Fruit fly (Drosophila melanogaster) whole organism, embryonic: ENCODE data around the gene CG4658.

ENCODE experiments used
- CG1024 ChIP-seq: fragments of 200-800 bp; sonication (Bioruptor generic); IDR thresholded peaks from 2 replicates; pipeline ENCODE4 v1.3.6; 2022; ENCODE audit warnings: missing biosample characterization, missing genetic modification characterization
- CG10366 ChIP-seq: fragments of 200-800 bp; sonication (Bioruptor generic); IDR thresholded peaks from 2 replicates; pipeline ENCODE4 v1.3.6; 2022; ENCODE audit warnings: missing biosample characterization, missing genetic modification characterization
- CG13287 ChIP-seq: fragments of 200-800 bp; sonication (Bioruptor generic); IDR thresholded peaks from 2 replicates; pipeline ENCODE4 v1.3.6; 2022; ENCODE audit warnings: missing biosample characterization, missing genetic modification characterization; ENCODE audit not compliant: partially characterized antibody
- CG14050 ChIP-seq: fragments of 200-800 bp; sonication (Bioruptor generic); IDR thresholded peaks from 3 replicates; pipeline ENCODE4 v1.3.6; 2022; ENCODE audit warnings: missing biosample characterization, missing genetic modification characterization
- CG15011 ChIP-seq: fragments of 200-800 bp; sonication (Bioruptor generic); optimal IDR thresholded peaks from 3 replicates; lab custom pipeline; 2018; ENCODE audit warnings: missing biosample characterization, mild to moderate bottlenecking, missing genetic modification characterization
- CG16813 ChIP-seq: fragments of 200-800 bp; sonication (Bioruptor generic); IDR thresholded peaks from 3 replicates; pipeline ENCODE4 v1.3.6; 2022; ENCODE audit warnings: missing biosample characterization, missing genetic modification characterization; ENCODE audit not compliant: partially characterized antibody
- CG16815 ChIP-seq: fragments of 200-800 bp; sonication (Bioruptor generic); optimal IDR thresholded peaks from 3 replicates; lab custom pipeline; 2017; ENCODE audit warnings: missing biosample characterization, mild to moderate bottlenecking, missing genetic modification characterization
- CG17328 ChIP-seq: fragments of 200-800 bp; sonication (Bioruptor generic); IDR thresholded peaks from 2 replicates; pipeline ENCODE4 v1.3.6; 2022; ENCODE audit warnings: missing biosample characterization, missing genetic modification characterization
- CG2199 ChIP-seq: fragments of 200-800 bp; sonication (Bioruptor generic); IDR thresholded peaks from 3 replicates; pipeline ENCODE4 v1.3.6; 2022; ENCODE audit warnings: missing biosample characterization, missing genetic modification characterization
- CG2712 ChIP-seq: fragments of 200-800 bp; optimal IDR thresholded peaks from 3 replicates; lab custom pipeline; 2019; ENCODE audit warnings: missing biosample characterization, mild to moderate bottlenecking, missing genetic modification characterization, moderate library complexity
- CG31388 ChIP-seq: fragments of 200-800 bp; sonication (Bioruptor generic); optimal IDR thresholded peaks from 2 replicates; lab custom pipeline; 2016; ENCODE audit warnings: missing biosample characterization, missing genetic modification characterization
- Camta ChIP-seq: fragments of 200-800 bp; sonication (Bioruptor generic); optimal IDR thresholded peaks from 2 replicates; lab custom pipeline; 2016; ENCODE audit warnings: missing biosample characterization, missing genetic modification characterization
- CkIIα-i1 ChIP-seq: fragments of 200-800 bp; sonication (Bioruptor generic); IDR thresholded peaks from 2 replicates; pipeline ENCODE4 v1.3.6; 2022; ENCODE audit warnings: missing biosample characterization, missing genetic modification characterization
- Dp ChIP-seq: fragments of 200-800 bp; sonication (Bioruptor generic); optimal IDR thresholded peaks from 2 replicates; lab custom pipeline; 2018; ENCODE audit warnings: missing biosample characterization, mild to moderate bottlenecking, missing genetic modification characterization, moderate library complexity
- Eip74EF ChIP-seq, 2 experiments: fragments of 200-800 bp in 1 of 2; fragments of >200 bp in 1 of 2; sonication (Bioruptor generic) in 1 of 2; optimal IDR thresholded peaks; 2 replicates each; lab custom pipeline; 2017 to 2019; ENCODE audit warnings: missing biosample characterization in 2 of 2, missing genetic modification characterization in 2 of 2, mild to moderate bottlenecking in 1 of 2, moderate library complexity in 1 of 2
- Ets97D ChIP-seq: fragments of 200-800 bp; sonication (Bioruptor generic); optimal IDR thresholded peaks from 3 replicates; lab custom pipeline; 2016; ENCODE audit warnings: missing biosample characterization, missing genetic modification characterization
- Fer3 ChIP-seq: fragments of 200-800 bp; sonication (Bioruptor generic); optimal IDR thresholded peaks from 2 replicates; lab custom pipeline; 2018; ENCODE audit warnings: missing biosample characterization, mild to moderate bottlenecking, missing genetic modification characterization, moderate library complexity
- Hey ChIP-seq: fragments of 200-800 bp; sonication (Bioruptor generic); optimal IDR thresholded peaks from 3 replicates; lab custom pipeline; 2018; ENCODE audit warnings: missing biosample characterization, mild to moderate bottlenecking, missing genetic modification characterization
- Hr78 ChIP-seq, 2 experiments: fragments of 200-800 bp in 1 of 2; fragments of >200 bp in 1 of 2; sonication (Bioruptor generic) in 1 of 2; optimal IDR thresholded peaks; 2 replicates each; lab custom pipeline; 2017 to 2019; ENCODE audit warnings: missing biosample characterization in 2 of 2, missing genetic modification characterization in 2 of 2, mild to moderate bottlenecking in 1 of 2, moderate library complexity in 1 of 2
- Lhr ChIP-seq: fragments of 200-800 bp; sonication (Bioruptor generic); optimal IDR thresholded peaks from 3 replicates; lab custom pipeline; 2017; ENCODE audit warnings: mild to moderate bottlenecking, missing biosample characterization, missing genetic modification reagents, missing genetic modification characterization
- MTF-1 ChIP-seq: fragments of 200-800 bp; sonication (Bioruptor generic); optimal IDR thresholded peaks from 2 replicates; lab custom pipeline; 2018; ENCODE audit warnings: missing biosample characterization, mild to moderate bottlenecking, missing genetic modification characterization, borderline replicate concordance
- Myb ChIP-seq: fragments of 200-800 bp; sonication (Bioruptor generic); optimal IDR thresholded peaks from 2 replicates; lab custom pipeline; 2016; ENCODE audit warnings: missing biosample characterization, missing genetic modification characterization
- NC2α ChIP-seq: fragments of 200-800 bp; sonication (Bioruptor generic); optimal IDR thresholded peaks from 2 replicates; lab custom pipeline; 2016; ENCODE audit warnings: missing biosample characterization, missing genetic modification characterization
- NK7.1 ChIP-seq: fragments of 200-800 bp; sonication (Bioruptor generic); optimal IDR thresholded peaks from 3 replicates; lab custom pipeline; 2016; ENCODE audit warnings: missing biosample characterization, missing genetic modification characterization
- Nf-YC ChIP-seq: fragments of 200-800 bp; optimal IDR thresholded peaks from 3 replicates; lab custom pipeline; 2019; ENCODE audit warnings: missing biosample characterization, mild to moderate bottlenecking, missing genetic modification characterization, moderate library complexity
- Optix ChIP-seq: fragments of 200-800 bp; sonication (Bioruptor generic); IDR thresholded peaks from 3 replicates; pipeline ENCODE4 v1.3.6; 2022; ENCODE audit warnings: missing biosample characterization, missing genetic modification characterization
- Ravus ChIP-seq: fragments of 200-800 bp; sonication (Bioruptor generic); IDR thresholded peaks from 2 replicates; pipeline ENCODE4 v1.3.6; 2022; ENCODE audit warnings: missing biosample characterization, missing genetic modification characterization
- Stat92E ChIP-seq, 3 experiments: fragments of >200 bp in 2 of 3; fragments of 200-800 bp in 1 of 3; sonication (Bioruptor generic) in 1 of 3; optimal IDR thresholded peaks; 2 replicates each; lab custom pipeline; 2017 to 2019; ENCODE audit warnings: missing biosample characterization in 3 of 3, missing genetic modification characterization in 3 of 3, mild to moderate bottlenecking in 1 of 3, moderate library complexity in 1 of 3
- amos ChIP-seq: fragments of 200-800 bp; sonication (Bioruptor generic); IDR thresholded peaks from 2 replicates; pipeline ENCODE4 v1.3.6; 2022; ENCODE audit warnings: missing biosample characterization, missing genetic modification characterization; ENCODE audit not compliant: partially characterized antibody
- ap ChIP-seq: fragments of 200-800 bp; sonication (Bioruptor generic); IDR thresholded peaks from 2 replicates; pipeline ENCODE4 v1.3.6; 2022; ENCODE audit warnings: missing biosample characterization, missing genetic modification characterization
- crp ChIP-seq, 2 experiments: fragments of 200-800 bp; sonication (Bioruptor generic); optimal IDR thresholded peaks; 2 replicates in 1 of 2; 3 replicates in 1 of 2; lab custom pipeline; 2017; ENCODE audit warnings: missing biosample characterization in 2 of 2, missing genetic modification characterization in 2 of 2, mild to moderate bottlenecking in 1 of 2, moderate library complexity in 1 of 2
- dysf ChIP-seq: fragments of 200-800 bp; sonication (Bioruptor generic); IDR thresholded peaks from 3 replicates; pipeline ENCODE4 v1.3.6; 2022; ENCODE audit warnings: missing biosample characterization, missing genetic modification characterization
- fd96Cb ChIP-seq: fragments of 200-800 bp; sonication (Bioruptor generic); optimal IDR thresholded peaks from 2 replicates; lab custom pipeline; 2018; ENCODE audit warnings: missing biosample characterization, mild to moderate bottlenecking, missing genetic modification characterization, moderate library complexity
- gce ChIP-seq: fragments of 200-800 bp; sonication (Bioruptor generic); IDR thresholded peaks from 3 replicates; pipeline ENCODE4 v1.3.6; 2022; ENCODE audit warnings: missing biosample characterization, missing genetic modification characterization
- gt ChIP-seq: fragments of 200-800 bp; sonication (Bioruptor generic); IDR thresholded peaks from 2 replicates; pipeline ENCODE4 v1.3.6; 2022; ENCODE audit warnings: missing biosample characterization, missing genetic modification characterization
- ind ChIP-seq: fragments of 200-800 bp; sonication (Bioruptor generic); optimal IDR thresholded peaks from 3 replicates; lab custom pipeline; 2016; ENCODE audit warnings: missing biosample characterization, missing genetic modification characterization
- jing ChIP-seq: fragments of 200-800 bp; sonication (Bioruptor generic); optimal IDR thresholded peaks from 2 replicates; lab custom pipeline; 2018; ENCODE audit warnings: missing biosample characterization, mild to moderate bottlenecking, missing genetic modification characterization
- pan ChIP-seq, 4 experiments: fragments of >200 bp in 3 of 4; fragments of 200-800 bp in 1 of 4; sonication (Bioruptor generic) in 1 of 4; optimal IDR thresholded peaks in 3 of 4; IDR thresholded peaks in 1 of 4; 2 replicates each; pipeline versions ENCODE4 v1.3.6 to Lab custom; 2017 to 2022; ENCODE audit warnings: missing biosample characterization in 2 of 4, missing genetic modification characterization in 2 of 4, mixed read lengths in 1 of 4
- salm ChIP-seq: fragments of 200-800 bp; sonication (Bioruptor generic); optimal IDR thresholded peaks from 2 replicates; lab custom pipeline; 2018; ENCODE audit warnings: missing biosample characterization, mild to moderate bottlenecking, missing genetic modification characterization
- sd ChIP-seq: fragments of 200-800 bp; sonication (Bioruptor generic); optimal IDR thresholded peaks from 3 replicates; lab custom pipeline; 2018; ENCODE audit warnings: missing biosample characterization, mild to moderate bottlenecking, missing genetic modification characterization, moderate library complexity
- sima ChIP-seq: fragments of 200-800 bp; sonication (Bioruptor generic); optimal IDR thresholded peaks from 2 replicates; lab custom pipeline; 2016; ENCODE audit warnings: missing biosample characterization, missing genetic modification characterization
- tap ChIP-seq: fragments of 200-800 bp; optimal IDR thresholded peaks from 3 replicates; lab custom pipeline; 2019; ENCODE audit warnings: missing biosample characterization, mild to moderate bottlenecking, missing genetic modification characterization, moderate library complexity
- twi ChIP-seq: fragments of 200-800 bp; optimal IDR thresholded peaks from 2 replicates; lab custom pipeline; 2019; ENCODE audit warnings: missing biosample characterization, mild to moderate bottlenecking, missing genetic modification characterization, moderate library complexity
- unpg ChIP-seq: fragments of 200-800 bp; sonication (Bioruptor generic); optimal IDR thresholded peaks from 3 replicates; lab custom pipeline; 2018; ENCODE audit warnings: missing biosample characterization, mild to moderate bottlenecking, missing genetic modification characterization, moderate library complexity
- z ChIP-seq: fragments of 200-800 bp; sonication (Bioruptor generic); IDR thresholded peaks from 3 replicates; pipeline ENCODE4 v1.3.6; 2022; ENCODE audit warnings: missing biosample characterization, missing genetic modification characterization
- zen ChIP-seq: fragments of 200-800 bp; sonication (Bioruptor generic); optimal IDR thresholded peaks from 3 replicates; lab custom pipeline; 2018; ENCODE audit warnings: missing biosample characterization, mild to moderate bottlenecking, missing genetic modification characterization, moderate library complexity

CG4658 gene

DNA sequence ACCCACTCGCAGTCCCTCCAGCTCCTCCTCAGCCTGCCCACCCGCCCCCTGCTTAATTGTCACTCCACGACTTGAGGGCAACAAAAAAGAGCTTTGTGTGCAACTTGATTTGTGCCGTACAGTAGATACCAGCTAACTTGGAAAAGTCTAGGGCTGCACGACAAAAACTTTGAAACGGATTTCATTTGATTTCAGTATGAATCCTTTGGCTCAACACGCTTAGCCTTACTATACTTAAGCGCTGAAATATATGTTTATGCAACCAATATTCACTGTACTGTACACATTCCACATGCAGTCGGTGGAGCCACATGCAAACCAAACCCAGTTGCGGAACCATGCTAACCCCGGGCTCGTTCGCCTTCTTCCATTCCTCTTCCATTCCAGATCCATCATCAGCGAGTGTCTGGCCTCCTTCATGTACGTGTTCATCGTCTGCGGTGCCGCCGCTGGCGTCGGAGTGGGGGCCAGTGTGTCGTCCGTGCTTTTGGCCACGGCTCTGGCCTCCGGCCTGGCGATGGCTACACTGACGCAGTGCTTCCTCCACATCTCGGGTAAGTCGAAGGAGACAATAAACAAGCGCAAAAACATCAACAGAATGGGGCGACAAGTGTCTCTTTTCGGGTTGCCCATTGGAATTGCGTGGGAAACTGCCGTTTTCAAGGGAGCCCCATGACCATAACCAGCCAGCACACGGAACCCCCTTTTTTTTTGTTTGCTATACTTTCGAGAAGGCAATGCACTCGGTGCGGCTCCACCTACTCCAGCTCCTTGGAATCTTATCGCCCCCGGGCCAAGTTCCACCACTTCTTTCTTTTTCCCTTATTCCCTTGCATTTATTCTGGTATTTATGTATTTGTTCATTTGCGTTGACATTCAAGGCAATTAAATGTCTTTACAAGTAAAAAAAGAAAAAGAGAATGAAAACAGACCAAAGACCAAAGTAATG lies 29.7 kb downstream of the CG4658 start (continued):
- TF ChIP-seq Camta (GFP tag; lab: Kevin White, UChicago) (no peak), fd96Cb (tag; lab: Kevin White, UChicago) (peak; percentile 72), Ets97D (no peak), CG16813 (GFP tag; lab: Robert Waterston, UW) (no peak), dysf (GFP tag; lab: Robert Waterston, UW) (peak; percentile 55; the same call in 2 of the 3 replicates), Ravus (GFP tag; lab: Robert Waterston, UW) (no peak), sima (GFP tag; lab: Kevin White, UChicago) (no peak), jing (GFP tag; lab: Kevin White, UChicago) (peak; percentile 65), Myb (GFP tag; lab: Kevin White, UChicago) (no peak), Hr78 (GFP tag; optimal IDR thresholded peaks at IDR 0.05; lab: Kevin White, UChicago) (peak in 1 of 2 experiments; percentile 30), gt (no peak; the same call in 1 of the 2 replicates), Lhr (no peak), Nf-YC (tag; lab: Kevin White, UChicago) (no peak), Fer3 (peak; percentile 18), Eip74EF (GFP tag; optimal IDR thresholded peaks at IDR 0.05; lab: Kevin White, UChicago) (no peak), salm (no peak), crp (GFP tag; optimal IDR thresholded peaks at IDR 0.05; lab: Kevin White, UChicago) (no peak), CG16815 (GFP tag; lab: Kevin White, UChicago) (no peak), CG15011 (GFP tag; lab: Kevin White, UChicago) (no peak), CG17328 (GFP tag; lab: Robert Waterston, UW) (peak; percentile 73), Stat92E (GFP tag; optimal IDR thresholded peaks at IDR 0.05; lab: Kevin White, UChicago) (no peak), CG1024 (GFP tag; lab: Robert Waterston, UW) (peak; percentile 70), MTF-1 (GFP tag; lab: Kevin White, UChicago) (no peak), Dp (GFP tag; lab: Kevin White, UChicago) (no peak), gce (peak; percentile 77; the same call in 2 of the 3 replicates), z (GFP tag; lab: Robert Waterston, UW) (no peak), tap (tag; lab: Kevin White, UChicago) (peak; percentile 58), CG14050 (GFP tag; lab: Robert Waterston, UW) (peak; percentile 30; the same call in 1 of the 3 replicates), NC2α (no peak), amos (GFP tag; lab: Robert Waterston, UW) (no peak), CG31388 (GFP tag; lab: Kevin White, UChicago) (no peak), Optix (peak; percentile 76; the same call in 2 of the 3 replicates), CG13287 (no peak), ap (GFP tag; lab: Robert Waterston, UW) (peak; percentile 33; the same call in 1 of the 2 replicates), CkIIα-i1 (no peak), sd (tag; lab: Kevin White, UChicago) (no peak), zen (no peak), CG10366 (peak; percentile 42; the same call in 1 of the 2 replicates), ind (GFP tag; lab: Kevin White, UChicago) (peak; percentile 57), unpg (peak; percentile 50), NK7.1 (GFP tag; lab: Kevin White, UChicago) (no peak), CG2712 (peak; percentile 71), twi (no peak), pan (optimal IDR thresholded peaks at IDR 0.05; lab: Kevin White, UChicago) (no peak), pan (GFP tag; optimal IDR thresholded peaks at IDR 0.05 in 1 of 2, IDR thresholded peaks at IDR 0.05 in 1 of 2) (peak in 1 of 2 experiments; percentile 69), Hey (no peak), CG2199 (GFP tag; lab: Robert Waterston, UW) (0 out of 3 replicates have a peak, but pooled peaks have one; percentile 27)
